Fruit fly (Drosophila melanogaster) whole organism, adult: ENCODE data around the gene CG4658.

Source experiments
- CG11617 ChIP-seq: fragments of 200-800 bp; sonication (Bioruptor generic); optimal IDR thresholded peaks from 2 replicates; lab custom pipeline; 2017; ENCODE audit warnings: mild to moderate bottlenecking, missing biosample characterization, missing genetic modification reagents, missing genetic modification characterization
- CG12768 ChIP-seq: fragments of 200-800 bp; sonication (Bioruptor generic); optimal IDR thresholded peaks from 2 replicates; lab custom pipeline; 2017; ENCODE audit warnings: missing biosample characterization, missing genetic modification characterization, mild to moderate bottlenecking, moderate library complexity, missing genetic modification reagents
- CG14711 ChIP-seq: fragments of 200-800 bp; sonication (Bioruptor generic); optimal IDR thresholded peaks from 2 replicates; lab custom pipeline; 2018; ENCODE audit warnings: missing biosample characterization, mild to moderate bottlenecking, missing genetic modification characterization, moderate library complexity
- CG1620 ChIP-seq: fragments of 200-800 bp; sonication (Bioruptor generic); optimal IDR thresholded peaks from 2 replicates; lab custom pipeline; 2016; ENCODE audit warnings: missing biosample characterization, missing genetic modification characterization
- CG33017 ChIP-seq: fragments of 200-800 bp; sonication (Bioruptor generic); optimal IDR thresholded peaks from 2 replicates; lab custom pipeline; 2018; ENCODE audit warnings: missing biosample characterization, mild to moderate bottlenecking, missing genetic modification characterization, moderate library complexity
- CG5204 ChIP-seq: fragments of 200-800 bp; sonication (Bioruptor generic); optimal IDR thresholded peaks from 2 replicates; lab custom pipeline; 2016; ENCODE audit warnings: missing biosample characterization, missing genetic modification characterization
- CG7045 ChIP-seq: fragments of 200-800 bp; sonication (Bioruptor generic); optimal IDR thresholded peaks from 2 replicates; lab custom pipeline; 2017; ENCODE audit warnings: missing biosample characterization, mild to moderate bottlenecking, missing genetic modification characterization
- CG7101 ChIP-seq: fragments of 200-800 bp; sonication (Bioruptor generic); optimal IDR thresholded peaks from 2 replicates; lab custom pipeline; 2018; ENCODE audit warnings: missing biosample characterization, mild to moderate bottlenecking, missing genetic modification characterization, moderate library complexity
- Clk ChIP-seq: fragments of 200-800 bp; sonication (Bioruptor generic); optimal IDR thresholded peaks from 2 replicates; lab custom pipeline; 2017; ENCODE audit warnings: missing biosample characterization, missing genetic modification characterization
- Crg-1 ChIP-seq: fragments of 200-800 bp; sonication (Bioruptor generic); optimal IDR thresholded peaks from 2 replicates; lab custom pipeline; 2016; ENCODE audit warnings: missing biosample characterization, missing genetic modification characterization
- Hr96 ChIP-seq: fragments of 200-800 bp; sonication (Bioruptor generic); optimal IDR thresholded peaks from 2 replicates; lab custom pipeline; 2016; ENCODE audit warnings: missing biosample characterization, missing genetic modification characterization
- Mnt ChIP-seq: fragments of 200-800 bp; sonication (Bioruptor generic); optimal IDR thresholded peaks from 2 replicates; lab custom pipeline; 2016; ENCODE audit warnings: missing biosample characterization, mild to moderate bottlenecking, missing genetic modification characterization
- bab1 ChIP-seq: fragments of 200-800 bp; sonication (Bioruptor generic); optimal IDR thresholded peaks from 3 replicates; lab custom pipeline; 2019; ENCODE audit warnings: missing biosample characterization, mild to moderate bottlenecking, missing genetic modification characterization, moderate library complexity
- cic ChIP-seq: fragments of 200-800 bp; sonication (Bioruptor generic); optimal IDR thresholded peaks from 2 replicates; lab custom pipeline; 2017; ENCODE audit warnings: missing biosample characterization, mild to moderate bottlenecking, missing genetic modification characterization, moderate library complexity
- cnc ChIP-seq, 2 experiments: fragments of >200 bp; optimal IDR thresholded peaks; 2 replicates each; lab custom pipeline; 2017
- kay ChIP-seq: fragments of 200-800 bp; sonication (Bioruptor generic); peaks from one replicate; lab custom pipeline; 2016; ENCODE audit warnings: missing biosample characterization, missing genetic modification characterization, borderline replicate concordance
- ovo ChIP-seq: fragments of 200-800 bp; sonication (Bioruptor generic); optimal IDR thresholded peaks from 2 replicates; lab custom pipeline; 2016; ENCODE audit warnings: missing biosample characterization, missing genetic modification characterization
- pad ChIP-seq: fragments of 200-800 bp; sonication (Bioruptor generic); optimal IDR thresholded peaks from 3 replicates; lab custom pipeline; 2017; ENCODE audit warnings: missing biosample characterization, missing genetic modification characterization, mild to moderate bottlenecking, moderate library complexity, missing genetic modification reagents
- tj ChIP-seq: fragments of 200-800 bp; sonication (Bioruptor generic); optimal IDR thresholded peaks from 3 replicates; lab custom pipeline; 2017; ENCODE audit warnings: missing biosample characterization, mild to moderate bottlenecking, missing genetic modification characterization, moderate library complexity
- toe ChIP-seq: fragments of 200-800 bp; sonication (Bioruptor generic); optimal IDR thresholded peaks from 2 replicates; lab custom pipeline; 2016; ENCODE audit warnings: missing biosample characterization, missing genetic modification characterization

The CG4658 gene

DNA sequence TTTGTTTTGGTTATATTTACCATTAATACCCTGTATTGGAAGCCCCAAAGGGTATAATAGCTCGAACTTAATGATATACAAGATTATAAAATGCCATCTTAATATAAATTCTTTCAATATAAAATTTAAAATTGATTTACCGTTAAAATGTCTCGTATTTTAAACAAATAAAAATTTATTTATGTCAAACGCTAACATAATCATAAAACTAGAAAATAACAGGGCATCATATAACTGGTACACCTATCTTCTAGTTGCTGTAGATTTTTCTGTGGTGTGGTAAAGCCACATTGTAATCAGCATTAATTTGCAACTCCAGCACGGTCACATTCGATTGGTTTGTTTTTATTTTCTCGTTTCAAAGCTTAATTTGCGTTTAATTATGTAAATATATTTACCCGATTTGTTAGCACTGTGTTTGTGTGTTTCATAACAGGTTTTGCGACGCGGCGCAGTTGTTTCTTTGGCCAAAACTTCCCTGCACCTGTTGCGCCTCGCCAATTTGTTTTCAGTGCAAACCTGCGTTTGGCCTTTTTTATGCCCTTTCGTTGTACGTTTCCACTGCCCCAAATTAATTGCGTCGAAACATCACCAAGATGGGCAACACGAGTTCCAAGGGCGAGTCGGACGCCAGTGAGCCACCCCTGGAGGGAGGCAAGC lies at the start of gene CG4658, which contains the start of gene CG5846:
Gene CG4658, plus strand, starts transcription at position 140 of the 660 bp plus-strand sequence.
Gene CG5846, minus strand, starts transcription at position 245 of the 660 bp plus-strand sequence.
- peak; percentile 45 for TF ChIP-seq Clk (GFP tag; lab: Kevin White, UChicago)
- no peak for TF ChIP-seq toe (GFP tag; lab: Kevin White, UChicago)
- TF ChIP-seq CG11617 (GFP tag; lab: Kevin White, UChicago), result peak; percentile 92
- peak; percentile 68 for TF ChIP-seq tj (GFP tag; lab: Kevin White, UChicago)
- peak; percentile 83 for TF ChIP-seq CG1620
- TF ChIP-seq Mnt (GFP tag; lab: Kevin White, UChicago), result peak; percentile 74
- peak; percentile 51 for TF ChIP-seq cic (GFP tag; lab: Kevin White, UChicago)
- TF ChIP-seq ovo, result peak; percentile 65
- TF ChIP-seq CG5204, result no peak
- peak; percentile 85 for TF ChIP-seq CG12768
- TF ChIP-seq cnc (optimal IDR thresholded peaks at IDR 0.05; lab: Kevin White, UChicago), result no peak
- TF ChIP-seq CG33017, result peak; percentile 93
- peak; percentile 94 for TF ChIP-seq CG14711 (tag; lab: Kevin White, UChicago)
- TF ChIP-seq Crg-1 (GFP tag; lab: Kevin White, UChicago), result peak; percentile 73
- no peak for TF ChIP-seq kay (GFP tag; lab: Kevin White, UChicago)
- no peak for TF ChIP-seq Hr96 (GFP tag; lab: Kevin White, UChicago)
- peak; percentile 95 for TF ChIP-seq CG7101 (tag; lab: Kevin White, UChicago)
- TF ChIP-seq bab1 (GFP tag; lab: Kevin White, UChicago), result peak; percentile 96
- TF ChIP-seq pad, result peak; percentile 64
- peak; percentile 84 for TF ChIP-seq CG7045 (GFP tag; lab: Kevin White, UChicago)

DNA sequence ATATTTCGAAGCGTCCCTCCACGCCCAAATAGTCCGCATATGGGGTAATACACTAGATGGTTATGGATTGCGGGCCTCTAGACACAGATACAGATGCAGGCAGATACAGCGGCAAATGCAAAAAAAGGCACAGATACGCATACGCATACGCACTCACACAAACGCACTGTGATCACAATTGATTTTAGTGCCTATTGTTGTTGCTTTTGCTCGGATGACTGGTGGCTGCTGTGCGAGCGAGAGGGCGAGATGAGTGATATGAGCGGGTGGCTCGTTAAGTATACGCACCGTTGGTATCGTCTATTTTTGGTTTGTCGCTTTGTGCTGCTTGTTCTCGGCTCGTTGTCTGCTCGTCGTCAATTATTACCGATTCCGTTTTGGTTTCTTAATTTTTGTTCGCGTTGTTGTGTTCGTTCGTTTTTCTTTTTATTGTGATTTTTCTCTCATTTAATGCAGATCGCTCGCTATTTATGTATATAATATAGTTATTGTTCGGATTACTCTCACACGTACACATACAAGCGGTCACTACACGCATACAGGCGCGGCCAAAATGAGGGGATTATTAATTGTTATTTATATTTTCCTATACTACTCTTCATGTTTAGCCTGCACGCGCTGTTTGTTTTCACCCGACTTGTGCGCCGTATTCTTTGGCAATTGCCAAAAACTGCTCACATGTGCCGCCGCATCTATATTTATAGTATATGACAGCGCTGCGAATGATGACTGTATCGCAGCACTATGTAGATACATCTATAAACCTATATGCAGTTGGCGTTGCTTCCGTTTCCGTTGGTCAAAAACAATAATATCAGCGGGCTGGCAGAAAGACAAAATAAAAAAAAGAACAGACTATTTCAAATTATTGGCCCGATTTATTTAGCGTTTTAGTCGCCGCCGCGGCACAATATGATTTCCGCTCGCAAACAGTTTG lies 49.3 kb upstream of the CG4658 start:
- TF ChIP-seq CG7045 (GFP tag; lab: Kevin White, UChicago) (no peak), Clk (GFP tag; lab: Kevin White, UChicago) (no peak), Hr96 (GFP tag; lab: Kevin White, UChicago) (no peak), CG33017 (no peak), CG12768 (no peak), cic (GFP tag; lab: Kevin White, UChicago) (peak; percentile 18), CG11617 (GFP tag; lab: Kevin White, UChicago) (peak; percentile 5), pad (no peak), ovo (no peak), tj (GFP tag; lab: Kevin White, UChicago) (no peak), cnc (optimal IDR thresholded peaks at IDR 0.05; lab: Kevin White, UChicago) (no peak), Mnt (GFP tag; lab: Kevin White, UChicago) (peak; percentile 35), kay (GFP tag; lab: Kevin White, UChicago) (peak; percentile 95), CG14711 (tag; lab: Kevin White, UChicago) (no peak)

DNA sequence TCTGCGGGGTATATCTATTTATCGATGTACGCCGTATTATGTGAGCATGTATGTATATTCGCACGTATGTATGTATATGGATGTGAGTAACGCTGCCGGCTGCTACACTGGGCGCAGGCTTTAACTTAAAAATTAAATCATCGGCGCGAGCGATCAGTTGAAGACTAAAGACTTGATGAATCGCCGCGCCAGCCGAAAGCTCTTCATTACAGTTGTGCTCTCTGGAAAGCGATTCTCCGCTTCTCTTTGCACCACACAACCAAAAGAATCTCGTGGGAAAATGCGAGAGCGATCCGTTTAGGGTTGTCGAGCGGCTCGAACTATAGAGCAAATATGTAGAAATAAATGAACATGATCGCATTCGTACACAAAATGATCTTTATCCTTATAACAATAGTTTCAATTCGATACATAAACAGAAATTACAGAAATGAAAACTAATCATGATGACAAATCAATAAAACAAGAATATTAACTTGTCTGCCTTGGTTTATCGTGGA lies 48.4 kb upstream of the CG4658 start, which contains the start of gene CG13124:
Gene CG13124, minus strand, starts transcription at position 166 of the 500 bp plus-strand sequence.
- TF ChIP-seq CG1620 (no peak), Mnt (GFP tag; lab: Kevin White, UChicago) (peak; percentile 46), CG33017 (peak; percentile 52), Hr96 (GFP tag; lab: Kevin White, UChicago) (peak; percentile 6), toe (GFP tag; lab: Kevin White, UChicago) (no peak), tj (GFP tag; lab: Kevin White, UChicago) (peak; percentile 14), CG7101 (tag; lab: Kevin White, UChicago) (peak; percentile 31), ovo (no peak), cic (GFP tag; lab: Kevin White, UChicago) (peak; percentile 33), CG14711 (tag; lab: Kevin White, UChicago) (peak; percentile 91)

DNA sequence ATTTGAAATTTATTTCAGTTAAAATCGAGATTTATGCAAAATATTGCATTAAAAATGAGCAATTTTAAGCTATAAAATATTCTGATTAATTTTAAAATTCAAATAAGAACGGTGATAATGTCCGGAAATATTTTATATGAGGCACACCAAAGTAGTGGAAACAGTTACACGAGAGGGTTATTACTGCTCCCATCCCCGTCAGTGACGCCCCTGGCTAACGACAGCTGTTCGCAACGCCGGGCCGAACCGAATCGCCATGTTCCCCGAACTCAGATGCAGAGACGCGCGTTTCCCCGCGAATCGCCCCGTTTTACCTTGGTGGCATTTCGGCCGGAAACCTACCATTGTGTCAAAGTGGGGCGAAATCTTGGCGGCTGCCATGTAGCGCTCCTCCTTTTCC lies 45.1 kb upstream of the CG4658 start:
- peak; percentile 24 for TF ChIP-seq bab1 (GFP tag; lab: Kevin White, UChicago)
- TF ChIP-seq CG12768, result peak; percentile 17
- no peak for TF ChIP-seq tj (GFP tag; lab: Kevin White, UChicago)

DNA sequence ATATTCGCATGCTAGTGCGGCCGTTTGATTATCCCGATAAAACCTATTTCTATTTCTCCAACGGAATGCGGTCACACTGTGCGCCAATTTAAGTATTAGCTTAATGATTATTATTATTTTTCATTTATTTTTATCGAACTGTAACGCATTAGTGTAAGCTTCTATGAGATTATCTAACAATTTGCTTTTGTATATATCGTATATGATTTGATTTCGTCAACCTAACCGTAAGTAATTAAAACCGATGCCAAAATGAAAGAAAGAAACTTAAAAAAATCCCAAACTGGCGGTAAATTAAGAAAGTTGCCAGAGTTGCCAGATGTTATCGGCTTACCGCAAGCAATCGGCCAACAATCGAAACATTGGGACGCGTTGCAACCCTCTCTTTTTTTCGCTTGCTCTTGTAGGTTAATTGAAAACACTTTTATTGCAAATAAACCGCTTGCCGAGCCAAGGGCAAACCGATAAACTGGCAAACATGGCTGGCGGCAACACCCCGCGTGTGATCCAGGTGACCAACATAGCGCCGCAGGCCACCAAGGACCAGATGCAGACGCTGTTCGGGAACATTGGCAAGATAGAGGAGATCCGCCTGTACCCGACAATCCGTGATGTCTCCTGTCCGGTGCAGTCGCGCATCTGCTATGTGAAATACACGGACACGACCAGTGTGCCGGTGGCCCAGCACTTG lies 44.2 kb upstream of the CG4658 start, which contains the start of the genes Etl1 and Srp54:
Gene Etl1, minus strand, starts transcription at position 39 of the 691 bp plus-strand sequence.
Gene Srp54, plus strand, starts transcription at position 342 of the 691 bp plus-strand sequence.
- no peak for TF ChIP-seq CG5204
- peak; percentile 95 for TF ChIP-seq CG14711 (tag; lab: Kevin White, UChicago)
- TF ChIP-seq Hr96 (GFP tag; lab: Kevin White, UChicago), result peak; percentile 21
- TF ChIP-seq Mnt (GFP tag; lab: Kevin White, UChicago), result peak; percentile 17
- TF ChIP-seq Crg-1 (GFP tag; lab: Kevin White, UChicago), result no peak
